Worm (Caenorhabditis elegans): ENCODE results near the gene Y82E9BL.1.

- TF ChIP-seq med-1 (GFP tag; optimal IDR thresholded peaks at IDR 0.05; ENCODE audit: insufficient read depth), result no peak
- no peak for TF ChIP-seq klf-2 (GFP tag; conservative IDR thresholded peaks at IDR 0.05)
- no peak for TF ChIP-seq ref-1 (GFP tag; conservative IDR thresholded peaks at IDR 0.05)
- no peak for TF ChIP-seq ztf-23 (GFP tag; IDR thresholded peaks at IDR 0.05)
Measured at ce11 chrIII:1331894-1332293, 23.3 kb downstream of the Y82E9BL.1 start, which contains the start of gene Y82E9BL.19.

Data from whole organism, midembryonic.